Fruit fly (Drosophila melanogaster): ENCODE results near the gene Cyp4d2.

Cyp4d2 gene

dm6 chrX:2158668-2159163 lies 17.1 kb upstream of the Cyp4d2 start, which contains the start of gene wapl (continued):
- no peak for TF ChIP-seq CG4820 (GFP tag; optimal IDR thresholded peaks at IDR 0.05)
- peak; percentile 87 for TF ChIP-seq CG14860 (GFP tag; IDR thresholded peaks at IDR 0.05; ENCODE audit: partially characterized antibody)
- TF ChIP-seq Aef1 (GFP tag; IDR thresholded peaks at IDR 0.05), result no peak
- TF ChIP-seq vnd (GFP tag; IDR thresholded peaks at IDR 0.05; ENCODE audit: partially characterized antibody), result peak; percentile 89
- peak; percentile 9 for TF ChIP-seq ems (GFP tag; optimal IDR thresholded peaks at IDR 0.05)
- peak; percentile 14 for TF ChIP-seq CG17829 (tag; optimal IDR thresholded peaks at IDR 0.05)
- TF ChIP-seq amos (GFP tag; IDR thresholded peaks at IDR 0.05; ENCODE audit: partially characterized antibody), result peak; percentile 97
- peak; percentile 77 for TF ChIP-seq CG2129 (GFP tag; IDR thresholded peaks at IDR 0.05; ENCODE audit: partially characterized antibody)
- TF ChIP-seq sim (GFP tag; IDR thresholded peaks at IDR 0.05), result no peak
- TF ChIP-seq CG9609 (GFP tag; optimal IDR thresholded peaks at IDR 0.05), result peak; percentile 0
- TF ChIP-seq abd-A (tag; optimal IDR thresholded peaks at IDR 0.05), result peak; percentile 64
- no peak for TF ChIP-seq tio (GFP tag; optimal IDR thresholded peaks at IDR 0.05)
- TF ChIP-seq lola (GFP tag; optimal IDR thresholded peaks at IDR 0.05), result no peak
- TF ChIP-seq slbo (GFP tag; IDR thresholded peaks at IDR 0.05), result peak; percentile 54
- no peak for TF ChIP-seq tgo (GFP tag; IDR thresholded peaks at IDR 0.05)
- TF ChIP-seq CG4730 (GFP tag; IDR thresholded peaks at IDR 0.05), result no peak
- no peak for TF ChIP-seq h (optimal IDR thresholded peaks at IDR 0.05)
- peak; percentile 48 for TF ChIP-seq gcm2 (GFP tag; optimal IDR thresholded peaks at IDR 0.05)
- TF ChIP-seq ERR (GFP tag; optimal IDR thresholded peaks at IDR 0.05), result peak; percentile 49
- TF ChIP-seq CG11696 (GFP tag; IDR thresholded peaks at IDR 0.05), result no peak
- no peak for TF ChIP-seq CG10654 (GFP tag; optimal IDR thresholded peaks at IDR 0.05)
- TF ChIP-seq corto (GFP tag; optimal IDR thresholded peaks at IDR 0.05), result no peak
- TF ChIP-seq CG3838 (GFP tag; optimal IDR thresholded peaks at IDR 0.05), result no peak
- no peak for TF ChIP-seq CG15696 (tag; optimal IDR thresholded peaks at IDR 0.05)
- TF ChIP-seq ara (GFP tag; IDR thresholded peaks at IDR 0.05), result no peak
- peak; percentile 35 for TF ChIP-seq CG13624 (GFP tag; optimal IDR thresholded peaks at IDR 0.05)
- TF ChIP-seq B-H2 (GFP tag; optimal IDR thresholded peaks at IDR 0.05), result peak; percentile 19
- TF ChIP-seq Lhr (GFP tag; optimal IDR thresholded peaks at IDR 0.05), result peak; percentile 67
- no peak for TF ChIP-seq Taf1 (GFP tag; IDR thresholded peaks at IDR 0.05)
- no peak for TF ChIP-seq Hand (GFP tag; optimal IDR thresholded peaks at IDR 0.05)
- TF ChIP-seq exex (tag; optimal IDR thresholded peaks at IDR 0.05), result no peak
- no peak for TF ChIP-seq CG10959 (GFP tag; IDR thresholded peaks at IDR 0.05)
- TF ChIP-seq CG2116 (GFP tag; optimal IDR thresholded peaks at IDR 0.05), result peak; percentile 86
- TF ChIP-seq gt (GFP tag; IDR thresholded peaks at IDR 0.05), result no peak
- peak; percentile 85 for TF ChIP-seq CG1603 (tag; optimal IDR thresholded peaks at IDR 0.05)
- peak; percentile 93 for TF ChIP-seq CG16813 (GFP tag; IDR thresholded peaks at IDR 0.05; ENCODE audit: partially characterized antibody)
- TF ChIP-seq Dek (tag; optimal IDR thresholded peaks at IDR 0.05), result no peak
- no peak for TF ChIP-seq CG15269 (tag; optimal IDR thresholded peaks at IDR 0.05)
- TF ChIP-seq CG6854 (GFP tag; optimal IDR thresholded peaks at IDR 0.05), result no peak
- no peak for TF ChIP-seq Doc2 (GFP tag; IDR thresholded peaks at IDR 0.05)
- peak; percentile 34 for TF ChIP-seq nmo (GFP tag; optimal IDR thresholded peaks at IDR 0.05)
- no peak for TF ChIP-seq Atf3 (GFP tag; optimal IDR thresholded peaks at IDR 0.05)
- TF ChIP-seq pan (optimal IDR thresholded peaks at IDR 0.05), result no peak
- TF ChIP-seq pan (GFP tag; optimal IDR thresholded peaks at IDR 0.05 in 1 of 2, IDR thresholded peaks at IDR 0.05 in 1 of 2), result no peak
- no peak for TF ChIP-seq CG31365 (tag; optimal IDR thresholded peaks at IDR 0.05)
- TF ChIP-seq CkIIα-i1 (GFP tag; IDR thresholded peaks at IDR 0.05), result no peak
- peak; percentile 37 for TF ChIP-seq CHES-1-like (GFP tag; optimal IDR thresholded peaks at IDR 0.05)
- no peak for TF ChIP-seq E2f1 (GFP tag; IDR thresholded peaks at IDR 0.05)
- no peak for TF ChIP-seq D19A (tag; optimal IDR thresholded peaks at IDR 0.05)
- TF ChIP-seq Dbx (GFP tag; IDR thresholded peaks at IDR 0.05), result peak; percentile 53; the same call in 1 of the 3 replicates
- no peak for TF ChIP-seq CG4854 (GFP tag; optimal IDR thresholded peaks at IDR 0.05)

Data from whole organism, embryonic.